Fruit fly (Drosophila melanogaster) whole organism, embryonic: ENCODE measurements around the gene Vha68-3.

Experiments
- CG10565 ChIP-seq: fragments of 200-800 bp; sonication (Bioruptor generic); optimal IDR thresholded peaks from 3 replicates; lab custom pipeline; 2016; ENCODE audit warnings: missing biosample characterization, mild to moderate bottlenecking, missing genetic modification characterization
- CG11093 ChIP-seq: fragments of 200-800 bp; sonication (Bioruptor generic); IDR thresholded peaks from 3 replicates; pipeline ENCODE4 v1.3.6; 2022; ENCODE audit warnings: missing biosample characterization, missing genetic modification characterization
- CG12769 ChIP-seq: fragments of 200-800 bp; sonication (Bioruptor generic); optimal IDR thresholded peaks from 2 replicates; lab custom pipeline; 2019; ENCODE audit warnings: missing biosample characterization, mild to moderate bottlenecking, missing genetic modification characterization, moderate library complexity
- CG13424 ChIP-seq: fragments of 200-800 bp; sonication (Bioruptor generic); optimal IDR thresholded peaks from 2 replicates; lab custom pipeline; 2019; ENCODE audit warnings: missing biosample characterization, mild to moderate bottlenecking, missing genetic modification characterization, moderate library complexity
- CG14710 ChIP-seq: fragments of 200-800 bp; sonication (Bioruptor generic); optimal IDR thresholded peaks from 3 replicates; lab custom pipeline; 2019; ENCODE audit warnings: missing biosample characterization, mild to moderate bottlenecking, missing genetic modification characterization, moderate library complexity
- CG2129 ChIP-seq: fragments of 200-800 bp; sonication (Bioruptor generic); IDR thresholded peaks from 2 replicates; pipeline ENCODE4 v1.3.6; 2022; ENCODE audit warnings: missing biosample characterization, missing genetic modification characterization; ENCODE audit not compliant: partially characterized antibody
- CG2199 ChIP-seq: fragments of 200-800 bp; sonication (Bioruptor generic); IDR thresholded peaks from 3 replicates; pipeline ENCODE4 v1.3.6; 2022; ENCODE audit warnings: missing biosample characterization, missing genetic modification characterization
- CG3407 ChIP-seq: fragments of 200-800 bp; sonication (Bioruptor generic); optimal IDR thresholded peaks from 2 replicates; lab custom pipeline; 2018; ENCODE audit warnings: missing biosample characterization, mild to moderate bottlenecking, missing genetic modification characterization
- CG4820 ChIP-seq: fragments of 200-800 bp; sonication (Bioruptor generic); optimal IDR thresholded peaks from 3 replicates; lab custom pipeline; 2016; ENCODE audit warnings: missing biosample characterization, missing genetic modification characterization
- CG7271 ChIP-seq: fragments of 200-800 bp; sonication (Bioruptor generic); optimal IDR thresholded peaks from 2 replicates; lab custom pipeline; 2018; ENCODE audit warnings: missing biosample characterization, mild to moderate bottlenecking, missing genetic modification characterization, moderate library complexity
- CG7786 ChIP-seq: fragments of 200-800 bp; sonication (Bioruptor generic); optimal IDR thresholded peaks from 2 replicates; lab custom pipeline; 2016; ENCODE audit warnings: missing biosample characterization, missing genetic modification characterization
- CG8281 ChIP-seq: fragments of 200-800 bp; sonication (Bioruptor generic); optimal IDR thresholded peaks from 2 replicates; lab custom pipeline; 2018; ENCODE audit warnings: missing biosample characterization, mild to moderate bottlenecking, missing genetic modification characterization, moderate library complexity
- CG8924 ChIP-seq: fragments of 200-800 bp; optimal IDR thresholded peaks from 3 replicates; lab custom pipeline; 2019; ENCODE audit warnings: missing biosample characterization, mild to moderate bottlenecking, missing genetic modification characterization, moderate library complexity
- CG9817 ChIP-seq: fragments of 200-800 bp; sonication (Bioruptor generic); optimal IDR thresholded peaks from 2 replicates; lab custom pipeline; 2018; ENCODE audit warnings: missing biosample characterization, mild to moderate bottlenecking, missing genetic modification characterization, moderate library complexity
- Ets97D ChIP-seq: fragments of 200-800 bp; sonication (Bioruptor generic); optimal IDR thresholded peaks from 3 replicates; lab custom pipeline; 2016; ENCODE audit warnings: missing biosample characterization, missing genetic modification characterization
- HLHmδ ChIP-seq: fragments of 200-800 bp; sonication (Bioruptor generic); optimal IDR thresholded peaks from 2 replicates; lab custom pipeline; 2018; ENCODE audit warnings: missing biosample characterization, mild to moderate bottlenecking, missing genetic modification characterization, moderate library complexity
- Max ChIP-seq: fragments of 200-800 bp; sonication (Bioruptor generic); optimal IDR thresholded peaks from 2 replicates; lab custom pipeline; 2016; ENCODE audit warnings: missing biosample characterization, mild to moderate bottlenecking, missing genetic modification characterization
- Med ChIP-seq: fragments of 200-800 bp; sonication (Bioruptor generic); peaks from one replicate; lab custom pipeline; 2016; ENCODE audit warnings: missing biosample characterization, missing genetic modification characterization, mild to moderate bottlenecking, inconsistent platforms, moderate library complexity
- Oaz ChIP-seq: fragments of 200-800 bp; sonication (Bioruptor generic); IDR thresholded peaks from 2 replicates; pipeline ENCODE4 v1.3.6; 2022; ENCODE audit warnings: missing biosample characterization, missing genetic modification characterization
- PHDP ChIP-seq: fragments of 200-800 bp; sonication (Bioruptor generic); optimal IDR thresholded peaks from 3 replicates; lab custom pipeline; 2018; ENCODE audit warnings: missing biosample characterization, mild to moderate bottlenecking, missing genetic modification characterization, moderate library complexity
- Pdp1 ChIP-seq, 2 experiments: fragments of 200-800 bp; sonication (Bioruptor generic); optimal IDR thresholded peaks; 3 replicates each; lab custom pipeline; 2016; ENCODE audit warnings: missing biosample characterization in 2 of 2, missing genetic modification characterization in 2 of 2, mild to moderate bottlenecking in 1 of 2, moderate library complexity in 1 of 2
- Trl ChIP-seq, 3 experiments: fragments of >200 bp in 2 of 3; fragments of 200-800 bp in 1 of 3; sonication (Bioruptor generic) in 1 of 3; optimal IDR thresholded peaks; 2 replicates in 1 of 3; 3 replicates in 2 of 3; lab custom pipeline; 2016 to 2017; ENCODE audit warnings: missing biosample characterization in 1 of 3, missing genetic modification characterization in 1 of 3
- Usf ChIP-seq: fragments of 200-800 bp; sonication (Bioruptor generic); optimal IDR thresholded peaks from 2 replicates; lab custom pipeline; 2017; ENCODE audit warnings: missing genotype, missing biosample characterization, missing genetic modification characterization
- Vsx1 ChIP-seq: fragments of 200-800 bp; sonication (Bioruptor generic); optimal IDR thresholded peaks from 2 replicates; lab custom pipeline; 2017; ENCODE audit warnings: missing biosample characterization, mild to moderate bottlenecking, missing genetic modification characterization, missing genetic modification reagents
- bab2 ChIP-seq: fragments of 200-800 bp; sonication (Bioruptor generic); optimal IDR thresholded peaks from 2 replicates; lab custom pipeline; 2016; ENCODE audit warnings: missing biosample characterization, missing genetic modification characterization
- bcd ChIP-seq: fragments of 200-800 bp; sonication (Bioruptor generic); optimal IDR thresholded peaks from 2 replicates; lab custom pipeline; 2017; ENCODE audit warnings: missing biosample characterization, mild to moderate bottlenecking, missing genetic modification characterization
- bigmax ChIP-seq: fragments of 200-800 bp; sonication (Bioruptor generic); optimal IDR thresholded peaks from 2 replicates; lab custom pipeline; 2018; ENCODE audit warnings: missing biosample characterization, mild to moderate bottlenecking, missing genetic modification characterization
- chif ChIP-seq, 2 experiments: fragments of 200-800 bp; sonication (Bioruptor generic); optimal IDR thresholded peaks; 3 replicates each; lab custom pipeline; 2016; ENCODE audit warnings: missing biosample characterization in 2 of 2, missing genetic modification characterization in 2 of 2
- esg ChIP-seq: fragments of 200-800 bp; sonication (Bioruptor generic); conservative IDR thresholded peaks from 2 replicates; pipeline ENCODE4 v1.3.6; 2022; ENCODE audit warnings: missing biosample characterization, missing genetic modification characterization
- exex ChIP-seq: fragments of 200-800 bp; sonication (Bioruptor generic); optimal IDR thresholded peaks from 4 replicates; lab custom pipeline; 2018; ENCODE audit warnings: missing biosample characterization, mild to moderate bottlenecking, missing genetic modification characterization, moderate library complexity
- h ChIP-seq: fragments of >200 bp; optimal IDR thresholded peaks from 2 replicates; lab custom pipeline; 2017
- ind ChIP-seq: fragments of 200-800 bp; sonication (Bioruptor generic); optimal IDR thresholded peaks from 3 replicates; lab custom pipeline; 2016; ENCODE audit warnings: missing biosample characterization, missing genetic modification characterization
- kni ChIP-seq: fragments of 200-800 bp; sonication (Bioruptor generic); optimal IDR thresholded peaks from 3 replicates; lab custom pipeline; 2017; ENCODE audit warnings: mild to moderate bottlenecking, missing biosample characterization, missing genetic modification reagents, missing genetic modification characterization
- luna ChIP-seq: fragments of 200-800 bp; sonication (Bioruptor generic); optimal IDR thresholded peaks from 2 replicates; lab custom pipeline; 2016; ENCODE audit warnings: missing biosample characterization, missing genetic modification characterization
- nerfin-1 ChIP-seq: fragments of 200-800 bp; sonication (Bioruptor generic); optimal IDR thresholded peaks from 3 replicates; lab custom pipeline; 2019; ENCODE audit warnings: missing biosample characterization, mild to moderate bottlenecking, missing genetic modification characterization, moderate library complexity
- nerfin-2 ChIP-seq: fragments of 200-800 bp; sonication (Bioruptor generic); IDR thresholded peaks from 2 replicates; pipeline ENCODE4 v1.3.6; 2022; ENCODE audit warnings: missing biosample characterization, missing genetic modification characterization; ENCODE audit not compliant: partially characterized antibody
- nom ChIP-seq: fragments of 200-800 bp; sonication (Bioruptor generic); optimal IDR thresholded peaks from 2 replicates; lab custom pipeline; 2017; ENCODE audit warnings: missing biosample characterization, missing genetic modification characterization, mild to moderate bottlenecking, moderate library complexity, missing genetic modification reagents
- pfk ChIP-seq: fragments of 200-800 bp; sonication (Bioruptor generic); optimal IDR thresholded peaks from 2 replicates; lab custom pipeline; 2018; ENCODE audit warnings: missing biosample characterization, mild to moderate bottlenecking, missing genetic modification characterization, moderate library complexity
- pita ChIP-seq: fragments of 200-800 bp; sonication (Bioruptor generic); optimal IDR thresholded peaks from 2 replicates; lab custom pipeline; 2017; ENCODE audit warnings: missing biosample characterization, mild to moderate bottlenecking, missing genetic modification characterization
- pnt ChIP-seq: fragments of 200-800 bp; sonication (Bioruptor generic); optimal IDR thresholded peaks from 3 replicates; lab custom pipeline; 2016; ENCODE audit warnings: missing biosample characterization, missing genetic modification characterization
- psq ChIP-seq: fragments of 200-800 bp; sonication (Bioruptor generic); optimal IDR thresholded peaks from 2 replicates; lab custom pipeline; 2017; ENCODE audit warnings: missing biosample characterization, missing genetic modification characterization
- sens ChIP-seq: fragments of 200-800 bp; sonication (Bioruptor generic); peaks from one replicate; lab custom pipeline; 2016; ENCODE audit warnings: missing biosample characterization, missing genetic modification characterization
- ssp ChIP-seq: fragments of 200-800 bp; sonication (Bioruptor generic); IDR thresholded peaks from 2 replicates; pipeline ENCODE4 v1.3.6; 2022; ENCODE audit warnings: missing biosample characterization, missing genetic modification characterization
- tin ChIP-seq: fragments of 200-800 bp; sonication (Bioruptor generic); optimal IDR thresholded peaks from 3 replicates; lab custom pipeline; 2016; ENCODE audit warnings: missing biosample characterization, missing genetic modification characterization
- tio ChIP-seq: fragments of 200-800 bp; sonication (Bioruptor generic); optimal IDR thresholded peaks from 2 replicates; lab custom pipeline; 2017; ENCODE audit warnings: missing biosample characterization, missing genetic modification characterization, inconsistent platforms
- vvl ChIP-seq: fragments of 200-800 bp; sonication (Bioruptor generic); IDR thresholded peaks from 2 replicates; pipeline ENCODE4 v1.3.6; 2022; ENCODE audit warnings: missing biosample characterization, missing genetic modification characterization
- zen2 ChIP-seq: fragments of 200-800 bp; sonication (Bioruptor generic); IDR thresholded peaks from 3 replicates; pipeline ENCODE4 v1.3.6; 2022; ENCODE audit warnings: missing biosample characterization, missing genetic modification characterization; ENCODE audit not compliant: partially characterized antibody
- zfh2 ChIP-seq: fragments of 200-800 bp; sonication (Bioruptor generic); optimal IDR thresholded peaks from 2 replicates; lab custom pipeline; 2016; ENCODE audit warnings: missing biosample characterization, missing genetic modification characterization

The Vha68-3 gene

DNA sequence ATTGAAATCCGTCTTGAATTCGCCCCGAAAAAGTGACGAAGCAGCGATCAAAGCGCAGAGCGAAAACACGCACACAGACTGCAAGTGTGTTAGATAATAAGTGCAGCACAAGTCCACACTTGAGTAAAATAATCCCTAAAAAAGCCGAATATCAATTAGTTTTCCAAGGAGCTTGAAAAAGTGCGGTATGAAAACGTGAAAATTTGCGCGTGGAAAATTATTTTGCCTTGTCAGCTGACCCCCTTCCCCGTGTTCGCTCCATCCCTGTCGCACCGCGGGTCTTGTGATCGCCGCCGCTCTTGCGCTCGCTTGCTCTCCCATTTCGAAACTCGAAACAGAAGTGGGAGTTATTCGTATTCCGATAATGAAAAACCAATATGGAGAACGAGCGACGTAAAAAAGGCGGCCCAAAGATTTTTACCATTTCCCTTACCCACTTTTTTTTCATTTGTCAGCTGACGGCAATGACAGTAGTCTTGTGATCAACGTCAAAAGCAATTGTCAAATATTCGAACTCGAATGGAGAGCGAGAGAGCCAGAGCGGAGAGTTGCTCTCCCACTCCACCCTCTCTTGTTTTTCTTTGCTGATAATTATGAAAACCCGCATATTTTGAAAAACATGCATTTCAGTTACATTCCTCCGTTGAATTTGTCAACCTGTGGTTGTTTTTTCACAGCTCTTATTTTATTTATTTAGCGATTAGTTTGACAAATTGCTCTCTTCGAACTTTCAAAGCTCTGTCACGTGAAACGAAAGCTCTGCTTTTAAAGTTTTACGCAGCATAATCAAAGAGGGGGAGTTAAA is 3.8 kb upstream of the Vha68-3 start (continued):
- TF ChIP-seq exex (peak; percentile 61), CG9817 (tag; lab: Kevin White, UChicago) (no peak), ssp (no peak), CG2129 (no peak), bcd (no peak), Oaz (GFP tag; lab: Robert Waterston, UW) (no peak), zfh2 (GFP tag; lab: Kevin White, UChicago) (no peak), CG12769 (tag; lab: Kevin White, UChicago) (peak; percentile 7), kni (GFP tag; lab: Kevin White, UChicago) (no peak), pita (GFP tag; lab: Kevin White, UChicago) (no peak), Trl (optimal IDR thresholded peaks at IDR 0.05; lab: Kevin White, UChicago) (peak; percentile 89 to 90), Trl (GFP tag; optimal IDR thresholded peaks at IDR 0.05; lab: Kevin White, UChicago) (no peak), CG11093 (no peak), chif (GFP tag; optimal IDR thresholded peaks at IDR 0.05; lab: Kevin White, UChicago) (no peak), pfk (no peak), nerfin-1 (no peak), Usf (GFP tag; lab: Kevin White, UChicago) (no peak), Ets97D (no peak), nom (GFP tag; lab: Kevin White, UChicago) (no peak), CG2199 (0 out of 3 replicates have a peak, but pooled peaks have one; percentile 4), CG8924 (tag; lab: Kevin White, UChicago) (no peak), CG10565 (GFP tag; lab: Kevin White, UChicago) (no peak), Pdp1 (GFP tag; optimal IDR thresholded peaks at IDR 0.05; lab: Kevin White, UChicago) (peak in 1 of 2 experiments; percentile 28), nerfin-2 (GFP tag; lab: Robert Waterston, UW) (peak; percentile 22; the same call in 1 of the 2 replicates)

DNA sequence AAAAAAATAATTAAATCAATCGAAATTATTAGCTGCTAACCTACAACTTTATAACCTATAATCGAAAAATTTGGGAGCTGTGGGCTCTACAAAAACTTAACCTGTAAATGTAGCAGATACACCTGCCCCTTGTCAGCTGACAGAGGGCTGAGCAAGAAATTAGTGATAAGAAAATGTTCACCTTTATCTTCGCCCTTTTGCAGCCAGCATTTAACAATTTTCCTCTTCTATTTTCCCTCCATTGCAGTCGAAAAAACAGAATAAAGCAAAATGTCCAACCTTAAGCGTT is 3.3 kb upstream of the Vha68-3 start:
- peak; percentile 90 for TF ChIP-seq bigmax (GFP tag; lab: Kevin White, UChicago)
- peak; percentile 33 for TF ChIP-seq Med (GFP tag; lab: Kevin White, UChicago)
- TF ChIP-seq h (lab: Kevin White, UChicago): no peak

- TF ChIP-seq h (lab: Kevin White, UChicago): no peak
- no peak for TF ChIP-seq CG8281 (tag; lab: Kevin White, UChicago)
- TF ChIP-seq psq: no peak
- TF ChIP-seq luna (GFP tag; lab: Kevin White, UChicago): no peak
- no peak for TF ChIP-seq tio (GFP tag; lab: Kevin White, UChicago)
- peak; percentile 6 for TF ChIP-seq CG14710 (tag; lab: Kevin White, UChicago)
- TF ChIP-seq CG13424: peak; percentile 5
- no peak for TF ChIP-seq HLHmδ (GFP tag; lab: Kevin White, UChicago)
- no peak for TF ChIP-seq CG3407
- no peak for TF ChIP-seq zen2
- TF ChIP-seq CG7786: no peak
- no peak for TF ChIP-seq esg (GFP tag; lab: Robert Waterston, UW)
- TF ChIP-seq CG4820 (GFP tag; lab: Kevin White, UChicago): no peak
- TF ChIP-seq vvl (GFP tag; lab: Robert Waterston, UW): 0 out of 2 replicates have a peak, but pooled peaks have one; percentile 29
- TF ChIP-seq pnt: no peak
- peak; percentile 66 for TF ChIP-seq sens (GFP tag; lab: Kevin White, UChicago)
- no peak for TF ChIP-seq Vsx1 (GFP tag; lab: Kevin White, UChicago)
- no peak for TF ChIP-seq Max (GFP tag; lab: Kevin White, UChicago)
- TF ChIP-seq ind (GFP tag; lab: Kevin White, UChicago): no peak
- TF ChIP-seq tin (GFP tag; lab: Kevin White, UChicago): no peak
- no peak for TF ChIP-seq bab2
- TF ChIP-seq CG7271 (tag; lab: Kevin White, UChicago): no peak
- peak; percentile 43 for TF ChIP-seq PHDP (tag; lab: Kevin White, UChicago)
Observed at dm6 chr2L:12982107-12982506, 3.5 kb downstream of the Vha68-3 start.
